Fruit fly (Drosophila melanogaster): ENCODE results near the gene CG43246.
A peak's percentile ranks its signal among the peaks of the same experiment; 100 is the strongest.

The CG43246 gene

dm6 chr3L:14531802-14532201, 4.6 kb upstream of the CG43246 start:
- TF ChIP-seq Dref (GFP tag; IDR thresholded peaks at IDR 0.05) (no peak), Max (GFP tag; optimal IDR thresholded peaks at IDR 0.05) (no peak), CG18011 (GFP tag; optimal IDR thresholded peaks at IDR 0.05) (no peak), CG2678 (tag; optimal IDR thresholded peaks at IDR 0.05) (peak; percentile 41), CG17361 (GFP tag; IDR thresholded peaks at IDR 0.05) (peak; percentile 42; the same call in 1 of the 3 replicates), CG11504 (tag; optimal IDR thresholded peaks at IDR 0.05) (peak; percentile 62), CG15011 (GFP tag; optimal IDR thresholded peaks at IDR 0.05) (no peak), CG5245 (GFP tag; optimal IDR thresholded peaks at IDR 0.05) (peak; percentile 31), CG9727 (GFP tag; optimal IDR thresholded peaks at IDR 0.05) (peak; percentile 16), CG7556 (GFP tag; optimal IDR thresholded peaks at IDR 0.05) (peak; percentile 8), CG10321 (GFP tag; IDR thresholded peaks at IDR 0.05) (no peak), CG6813 (GFP tag; optimal IDR thresholded peaks at IDR 0.05) (no peak), CG2712 (tag; optimal IDR thresholded peaks at IDR 0.05) (peak; percentile 26), CG14710 (tag; optimal IDR thresholded peaks at IDR 0.05) (peak; percentile 19), lab (GFP tag; optimal IDR thresholded peaks at IDR 0.05) (peak; percentile 45), CG6254 (GFP tag; optimal IDR thresholded peaks at IDR 0.05) (peak; percentile 27), CG1602 (GFP tag; optimal IDR thresholded peaks at IDR 0.05) (peak; percentile 7), Rfx (GFP tag; IDR thresholded peaks at IDR 0.05) (no peak), dmrt11E (tag; optimal IDR thresholded peaks at IDR 0.05) (peak; percentile 41), CG7839 (tag; optimal IDR thresholded peaks at IDR 0.05) (peak; percentile 32), Lpt (GFP tag; optimal IDR thresholded peaks at IDR 0.05) (no peak), Oli (tag; optimal IDR thresholded peaks at IDR 0.05) (peak; percentile 32), CG12391 (tag; optimal IDR thresholded peaks at IDR 0.05) (peak; percentile 32), CG18262 (tag; optimal IDR thresholded peaks at IDR 0.05) (peak; percentile 47), Ssrp (tag; optimal IDR thresholded peaks at IDR 0.05) (peak; percentile 19), PHDP (tag; optimal IDR thresholded peaks at IDR 0.05) (peak; percentile 2), CG10209 (GFP tag; optimal IDR thresholded peaks at IDR 0.05) (peak; percentile 31), tin (GFP tag; optimal IDR thresholded peaks at IDR 0.05) (peak; percentile 12), Xbp1 (GFP tag; optimal IDR thresholded peaks at IDR 0.05) (peak; percentile 9), Ravus (GFP tag; IDR thresholded peaks at IDR 0.05) (no peak), bab2 (GFP tag; optimal IDR thresholded peaks at IDR 0.05) (no peak), dmrt99B (tag; optimal IDR thresholded peaks at IDR 0.05) (peak; percentile 44), nmo (GFP tag; optimal IDR thresholded peaks at IDR 0.05) (peak; percentile 3), CG10979 (tag; optimal IDR thresholded peaks at IDR 0.05) (peak; percentile 51), CG1024 (GFP tag; IDR thresholded peaks at IDR 0.05) (no peak), unpg (GFP tag; optimal IDR thresholded peaks at IDR 0.05) (peak; percentile 3), Blimp-1 (GFP tag; optimal IDR thresholded peaks at IDR 0.05) (peak; percentile 65), CG31441 (GFP tag; IDR thresholded peaks at IDR 0.05) (0 out of 2 replicates have a peak, but pooled peaks have one; percentile 36), CG33557 (GFP tag; optimal IDR thresholded peaks at IDR 0.05) (no peak), chn (GFP tag; optimal IDR thresholded peaks at IDR 0.05) (no peak), CG30403 (GFP tag; optimal IDR thresholded peaks at IDR 0.05) (peak; percentile 39), ranshi (GFP tag; IDR thresholded peaks at IDR 0.05) (peak; percentile 32; the same call in 1 of the 2 replicates), mirr (GFP tag; optimal IDR thresholded peaks at IDR 0.05) (no peak), CG10366 (GFP tag; IDR thresholded peaks at IDR 0.05) (no peak), D19A (tag; optimal IDR thresholded peaks at IDR 0.05) (peak; percentile 52), az2 (GFP tag; optimal IDR thresholded peaks at IDR 0.05) (peak; percentile 22), CoRest (tag; optimal IDR thresholded peaks at IDR 0.05) (peak; percentile 30), CG13775 (GFP tag; optimal IDR thresholded peaks at IDR 0.05) (peak; percentile 3), Sox100B (GFP tag; optimal IDR thresholded peaks at IDR 0.05) (peak; percentile 5), phol (tag; optimal IDR thresholded peaks at IDR 0.05) (peak; percentile 36)
